Worm (Caenorhabditis elegans): Measurements from ENCODE around the gene F46C3.2.
A peak's percentile ranks its signal among the peaks of the same experiment; 100 is the strongest.

The F46C3.2 gene

ce11 chrX:11405908-11406307 lies 12.7 kb downstream of the F46C3.2 start, which contains the start of gene slo-2:
Gene slo-2 (minus strand): TSS chrX:11405931.
- TF ChIP-seq zfp-3 (GFP tag; conservative IDR thresholded peaks at IDR 0.05) (no peak), ctbp-1 (GFP tag; IDR thresholded peaks at IDR 0.05) (peak; percentile 59; the same call in 1 of the 2 replicates), unc-62 (GFP tag; optimal IDR thresholded peaks at IDR 0.05 in 1 of 2) (peak in 1 of 2 experiments; percentile 14), unc-62 (tag; optimal IDR thresholded peaks at IDR 0.05) (no peak)

- TF ChIP-seq Y105C5A.15 (GFP tag; IDR thresholded peaks at IDR 0.05), result no peak
- no peak for TF ChIP-seq lin-29 (GFP tag; IDR thresholded peaks at IDR 0.05)
- peak; percentile 49 for TF ChIP-seq dve-1 (tag; optimal IDR thresholded peaks at IDR 0.05; ENCODE audit: insufficient read depth)
- peak; percentile 17; the same call in 1 of the 2 replicates for TF ChIP-seq dmd-6 (GFP tag; IDR thresholded peaks at IDR 0.05)
- TF ChIP-seq hlh-11 (tag; optimal IDR thresholded peaks at IDR 0.05), result peak; percentile 39
- TF ChIP-seq daf-16 (GFP tag; optimal IDR thresholded peaks at IDR 0.05), result no peak
- peak; percentile 79 for TF ChIP-seq daf-16 (tag; optimal IDR thresholded peaks at IDR 0.05)
- no peak for TF ChIP-seq lin-39 (tag; optimal IDR thresholded peaks at IDR 0.05)
- peak; percentile 39 for TF ChIP-seq pqm-1 (tag; optimal IDR thresholded peaks at IDR 0.05)
- peak; percentile 73 for TF ChIP-seq nhr-28 (tag; optimal IDR thresholded peaks at IDR 0.05)
- peak; percentile 91 for TF ChIP-seq aha-1 (tag)
- no peak for TF ChIP-seq unc-130 (GFP tag; optimal IDR thresholded peaks at IDR 0.05)
Observed at ce11 chrX:11400467-11401184, 17.9 kb downstream of the F46C3.2 start.

- no peak for TF ChIP-seq duxl-1 (tag; optimal IDR thresholded peaks at IDR 0.05; ENCODE audit: poor library complexity)
- TF ChIP-seq ces-1 (GFP tag; optimal IDR thresholded peaks at IDR 0.05), result no peak
- peak; percentile 72 for TF ChIP-seq pqm-1 (tag; optimal IDR thresholded peaks at IDR 0.05)
- no peak for TF ChIP-seq lir-3 (tag; optimal IDR thresholded peaks at IDR 0.05)
- TF ChIP-seq D1046.2 (GFP tag; IDR thresholded peaks at IDR 0.05), result no peak
- peak; percentile 76 for TF ChIP-seq nhr-28 (tag; optimal IDR thresholded peaks at IDR 0.05)
- TF ChIP-seq R02D3.7 (tag; optimal IDR thresholded peaks at IDR 0.05), result no peak
- TF ChIP-seq F26F4.8 (GFP tag; conservative IDR thresholded peaks at IDR 0.05), result no peak
- no peak for TF ChIP-seq Y5F2A.4 (GFP tag; optimal IDR thresholded peaks at IDR 0.05)
- TF ChIP-seq ceh-20 (GFP tag; IDR thresholded peaks at IDR 0.05), result no peak
- TF ChIP-seq snpc-4 (tag; optimal IDR thresholded peaks at IDR 0.05), result no peak
- TF ChIP-seq nhr-76 (tag; optimal IDR thresholded peaks at IDR 0.05), result no peak
- TF ChIP-seq ceh-82 (tag; optimal IDR thresholded peaks at IDR 0.05), result no peak
- TF ChIP-seq nhr-77 (tag; optimal IDR thresholded peaks at IDR 0.05), result peak; percentile 35
- no peak for TF ChIP-seq nhr-10 (tag; optimal IDR thresholded peaks at IDR 0.05)
- no peak for TF ChIP-seq nhr-41 (GFP tag; IDR thresholded peaks at IDR 0.05)
- no peak for TF ChIP-seq F10B5.3 (tag; optimal IDR thresholded peaks at IDR 0.05)
- TF ChIP-seq mes-2 (tag; optimal IDR thresholded peaks at IDR 0.05; ENCODE audit: poor library complexity, severe bottlenecking), result no peak
- peak; percentile 4 for TF ChIP-seq dve-1 (tag; optimal IDR thresholded peaks at IDR 0.05; ENCODE audit: insufficient read depth)
- TF ChIP-seq mep-1 (tag; optimal IDR thresholded peaks at IDR 0.05), result peak; percentile 54
- no peak for TF ChIP-seq snpc-1.2 (GFP tag; IDR thresholded peaks at IDR 0.05)
- TF ChIP-seq zag-1 (tag; optimal IDR thresholded peaks at IDR 0.05), result no peak
- no peak for TF ChIP-seq daf-16 (GFP tag; optimal IDR thresholded peaks at IDR 0.05)
- peak; percentile 49 for TF ChIP-seq daf-16 (tag; optimal IDR thresholded peaks at IDR 0.05)
- TF ChIP-seq aly-2 (tag; optimal IDR thresholded peaks at IDR 0.05), result no peak
- no peak for TF ChIP-seq ceh-62 (tag; optimal IDR thresholded peaks at IDR 0.05)
- TF ChIP-seq lin-29 (GFP tag; IDR thresholded peaks at IDR 0.05), result no peak
- TF ChIP-seq cey-2 (tag; optimal IDR thresholded peaks at IDR 0.05; ENCODE audit: borderline replicate concordance, insufficient read depth), result peak; percentile 15
- peak in 1 of 2 experiments; percentile 41 for TF ChIP-seq unc-62 (GFP tag; optimal IDR thresholded peaks at IDR 0.05 in 1 of 2)
- TF ChIP-seq unc-62 (tag; optimal IDR thresholded peaks at IDR 0.05), result no peak
- TF ChIP-seq hlh-11 (tag; optimal IDR thresholded peaks at IDR 0.05), result peak; percentile 25
- TF ChIP-seq attf-4 (tag; optimal IDR thresholded peaks at IDR 0.05), result no peak
- no peak for TF ChIP-seq hlh-30 (tag; optimal IDR thresholded peaks at IDR 0.05; ENCODE audit: insufficient read depth)
- no peak for TF ChIP-seq gei-8 (GFP tag; optimal IDR thresholded peaks at IDR 0.05)
- TF ChIP-seq dmd-8 (GFP tag; IDR thresholded peaks at IDR 0.05), result no peak
- TF ChIP-seq nhr-11 (tag; optimal IDR thresholded peaks at IDR 0.05), result no peak
- no peak for TF ChIP-seq ceh-44 (GFP tag; IDR thresholded peaks at IDR 0.05)
- TF ChIP-seq pha-4 (GFP tag; IDR thresholded peaks at IDR 0.05), result no peak
- TF ChIP-seq pha-4 (tag; optimal IDR thresholded peaks at IDR 0.05), result no peak
Observed at ce11 chrX:11392924-11393323, 25.6 kb downstream of the F46C3.2 start, which contains the start of gene prx-12. Gene prx-12 (plus strand): TSS chrX:11393294.

Measured in whole organism, L4 larva.